Fruit fly (Drosophila melanogaster): Measurements from ENCODE around the gene CG15034.

DNA sequence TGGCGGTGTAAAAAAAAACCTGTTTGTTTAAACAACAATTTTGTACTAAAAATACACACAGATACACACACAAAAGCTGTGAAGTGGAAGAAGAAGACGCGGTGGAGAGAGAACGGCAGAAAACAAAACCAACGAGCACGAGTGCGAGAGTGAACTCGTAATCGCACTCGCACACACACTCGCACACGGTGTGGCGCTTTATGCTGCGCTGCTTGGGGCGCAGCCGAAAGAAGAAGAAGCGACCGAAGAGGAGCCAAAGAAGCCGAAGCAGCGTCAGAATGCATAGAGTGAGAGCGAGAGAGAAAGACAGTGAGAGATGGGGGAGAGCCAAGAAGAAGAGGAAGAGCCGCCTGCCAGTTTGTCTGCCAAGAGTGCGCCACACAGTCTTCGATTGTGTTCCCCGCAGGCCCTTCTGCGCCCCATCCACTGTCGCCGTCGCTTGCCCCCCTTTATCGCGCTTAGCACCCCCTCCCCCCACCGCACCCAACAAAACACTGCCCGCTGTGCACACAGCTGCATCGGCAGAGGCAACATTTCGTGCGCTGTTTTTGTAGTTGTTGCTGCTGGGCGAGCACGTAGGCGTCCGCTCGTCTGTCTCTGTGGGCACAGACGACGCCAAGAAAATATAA, 46.5 kb downstream of the CG15034 start:
- TF ChIP-seq CG9948 (tag; optimal IDR thresholded peaks at IDR 0.05) (no peak), EcR (GFP tag; optimal IDR thresholded peaks at IDR 0.05) (peak; percentile 67), CG13204 (GFP tag; optimal IDR thresholded peaks at IDR 0.05) (peak; percentile 95), CG14655 (GFP tag; optimal IDR thresholded peaks at IDR 0.05) (no peak), rn (GFP tag; IDR thresholded peaks at IDR 0.05) (0 out of 2 replicates have a peak, but pooled peaks have one; percentile 13)
